Fruit fly (Drosophila melanogaster) whole organism, embryonic: ENCODE data around the gene hmw.
A peak's percentile ranks its signal among the peaks of the same experiment; 100 is the strongest.

ENCODE experiments used
- Adf1 ChIP-seq: fragments of 200-800 bp; sonication (Bioruptor generic); IDR thresholded peaks from 2 replicates; pipeline ENCODE4 v1.3.6; 2022; ENCODE audit warnings: missing biosample characterization, missing genetic modification characterization
- CG14441 ChIP-seq: fragments of 200-800 bp; sonication (Bioruptor generic); IDR thresholded peaks from 2 replicates; pipeline ENCODE4 v1.3.6; 2022; ENCODE audit warnings: missing biosample characterization, missing genetic modification characterization
- CG15514 ChIP-seq: fragments of 200-800 bp; sonication (Bioruptor generic); optimal IDR thresholded peaks from 3 replicates; lab custom pipeline; 2017; ENCODE audit warnings: missing biosample characterization, missing genetic modification characterization, mild to moderate bottlenecking, moderate library complexity, missing genetic modification reagents
- CG15601 ChIP-seq: fragments of 200-800 bp; sonication (Bioruptor generic); optimal IDR thresholded peaks from 3 replicates; lab custom pipeline; 2019; ENCODE audit warnings: missing biosample characterization, mild to moderate bottlenecking, missing genetic modification characterization, moderate library complexity
- CG1603 ChIP-seq: fragments of 200-800 bp; sonication (Bioruptor generic); optimal IDR thresholded peaks from 2 replicates; lab custom pipeline; 2019; ENCODE audit warnings: missing biosample characterization, mild to moderate bottlenecking, missing genetic modification characterization, moderate library complexity
- CG17328 ChIP-seq: fragments of 200-800 bp; sonication (Bioruptor generic); IDR thresholded peaks from 2 replicates; pipeline ENCODE4 v1.3.6; 2022; ENCODE audit warnings: missing biosample characterization, missing genetic modification characterization
- CG17361 ChIP-seq: fragments of 200-800 bp; sonication (Bioruptor generic); IDR thresholded peaks from 3 replicates; pipeline ENCODE4 v1.3.6; 2022; ENCODE audit warnings: missing biosample characterization, missing genetic modification characterization
- CG1792 ChIP-seq: fragments of 200-800 bp; sonication (Bioruptor generic); optimal IDR thresholded peaks from 2 replicates; lab custom pipeline; 2016; ENCODE audit warnings: missing biosample characterization, missing genetic modification characterization
- CG3065 ChIP-seq: fragments of 200-800 bp; sonication (Bioruptor generic); optimal IDR thresholded peaks from 2 replicates; lab custom pipeline; 2016; ENCODE audit warnings: missing biosample characterization, missing genetic modification characterization
- CG32772 ChIP-seq: fragments of 200-800 bp; sonication (Bioruptor generic); IDR thresholded peaks from 2 replicates; pipeline ENCODE4 v1.3.6; 2022; ENCODE audit warnings: missing biosample characterization, missing genetic modification characterization
- CG6689 ChIP-seq: fragments of 200-800 bp; sonication (Bioruptor generic); IDR thresholded peaks from 2 replicates; pipeline ENCODE4 v1.3.6; 2022; ENCODE audit warnings: missing biosample characterization, missing genetic modification characterization
- CG6791 ChIP-seq: fragments of 200-800 bp; sonication (Bioruptor generic); IDR thresholded peaks from 3 replicates; pipeline ENCODE4 v1.3.6; 2022; ENCODE audit warnings: missing biosample characterization, missing genetic modification characterization; ENCODE audit not compliant: partially characterized antibody
- CG7271 ChIP-seq: fragments of 200-800 bp; sonication (Bioruptor generic); optimal IDR thresholded peaks from 2 replicates; lab custom pipeline; 2018; ENCODE audit warnings: missing biosample characterization, mild to moderate bottlenecking, missing genetic modification characterization, moderate library complexity
- CG8944 ChIP-seq: fragments of 200-800 bp; sonication (Bioruptor generic); optimal IDR thresholded peaks from 3 replicates; lab custom pipeline; 2016; ENCODE audit warnings: missing biosample characterization, missing genetic modification characterization
- CHES-1-like ChIP-seq: fragments of 200-800 bp; sonication (Bioruptor generic); optimal IDR thresholded peaks from 2 replicates; lab custom pipeline; 2016; ENCODE audit warnings: missing biosample characterization, missing genetic modification characterization
- CkIIα-i1 ChIP-seq: fragments of 200-800 bp; sonication (Bioruptor generic); IDR thresholded peaks from 2 replicates; pipeline ENCODE4 v1.3.6; 2022; ENCODE audit warnings: missing biosample characterization, missing genetic modification characterization
- Dfd ChIP-seq, 2 experiments: fragments of >200 bp; optimal IDR thresholded peaks; 2 replicates each; lab custom pipeline; 2017; ENCODE audit warnings: missing biosample characterization in 2 of 2, missing genetic modification characterization in 2 of 2
- Dp ChIP-seq: fragments of 200-800 bp; sonication (Bioruptor generic); optimal IDR thresholded peaks from 2 replicates; lab custom pipeline; 2018; ENCODE audit warnings: missing biosample characterization, mild to moderate bottlenecking, missing genetic modification characterization, moderate library complexity
- Ets65A ChIP-seq: fragments of 200-800 bp; sonication (Bioruptor generic); peaks from one replicate; lab custom pipeline; 2016; ENCODE audit warnings: missing biosample characterization, missing genetic modification characterization
- Ets97D ChIP-seq: fragments of 200-800 bp; sonication (Bioruptor generic); optimal IDR thresholded peaks from 3 replicates; lab custom pipeline; 2016; ENCODE audit warnings: missing biosample characterization, missing genetic modification characterization
- NfI ChIP-seq: fragments of 200-800 bp; sonication (Bioruptor generic); optimal IDR thresholded peaks from 3 replicates; lab custom pipeline; 2018; ENCODE audit warnings: missing biosample characterization, mild to moderate bottlenecking, missing genetic modification characterization, moderate library complexity
- Opbp ChIP-seq: fragments of 200-800 bp; sonication (Bioruptor generic); IDR thresholded peaks from 3 replicates; pipeline ENCODE4 v1.3.6; 2022; ENCODE audit warnings: missing biosample characterization, missing genetic modification characterization; ENCODE audit not compliant: partially characterized antibody
- Ptx1 ChIP-seq: fragments of 200-800 bp; sonication (Bioruptor generic); IDR thresholded peaks from 2 replicates; pipeline ENCODE4 v1.3.6; 2022; ENCODE audit warnings: missing biosample characterization, missing genetic modification characterization
- Sry-β ChIP-seq: fragments of 200-800 bp; sonication (Bioruptor generic); optimal IDR thresholded peaks from 2 replicates; lab custom pipeline; 2018; ENCODE audit warnings: missing biosample characterization, mild to moderate bottlenecking, missing genetic modification characterization, moderate library complexity
- abd-A ChIP-seq: fragments of 200-800 bp; sonication (Bioruptor generic); optimal IDR thresholded peaks from 3 replicates; lab custom pipeline; 2019; ENCODE audit warnings: missing biosample characterization, mild to moderate bottlenecking, missing genetic modification characterization, moderate library complexity
- aop ChIP-seq: fragments of 200-800 bp; sonication (Bioruptor generic); IDR thresholded peaks from 2 replicates; pipeline ENCODE4 v1.3.6; 2022; ENCODE audit warnings: missing biosample characterization, missing genetic modification characterization
- ato ChIP-seq: fragments of 200-800 bp; sonication (Bioruptor generic); IDR thresholded peaks from 2 replicates; pipeline ENCODE4 v1.3.6; 2022; ENCODE audit warnings: missing biosample characterization, missing genetic modification characterization; ENCODE audit not compliant: partially characterized antibody
- gem ChIP-seq: fragments of 200-800 bp; sonication (Bioruptor generic); optimal IDR thresholded peaks from 2 replicates; lab custom pipeline; 2019; ENCODE audit warnings: missing biosample characterization, mild to moderate bottlenecking, missing genetic modification characterization, moderate library complexity
- grau ChIP-seq: fragments of 200-800 bp; optimal IDR thresholded peaks from 3 replicates; lab custom pipeline; 2019; ENCODE audit warnings: missing biosample characterization, mild to moderate bottlenecking, missing genetic modification characterization, moderate library complexity
- h ChIP-seq: fragments of >200 bp; optimal IDR thresholded peaks from 2 replicates; lab custom pipeline; 2017
- hkb ChIP-seq, 2 experiments: fragments of 200-800 bp in 1 of 2; fragments of >200 bp in 1 of 2; sonication (Bioruptor generic) in 1 of 2; IDR thresholded peaks in 1 of 2; optimal IDR thresholded peaks in 1 of 2; 2 replicates each; pipeline versions ENCODE4 v1.3.6 to Lab custom; 2017 to 2022; ENCODE audit warnings: missing biosample characterization in 1 of 2, missing genetic modification characterization in 1 of 2
- ind ChIP-seq: fragments of 200-800 bp; sonication (Bioruptor generic); optimal IDR thresholded peaks from 3 replicates; lab custom pipeline; 2016; ENCODE audit warnings: missing biosample characterization, missing genetic modification characterization
- lmd ChIP-seq: fragments of 200-800 bp; sonication (Bioruptor generic); IDR thresholded peaks from 2 replicates; pipeline ENCODE4 v1.3.6; 2022; ENCODE audit warnings: missing biosample characterization, missing genetic modification characterization
- mld ChIP-seq: fragments of 200-800 bp; sonication (Bioruptor generic); IDR thresholded peaks from 3 replicates; pipeline ENCODE4 v1.3.6; 2022; ENCODE audit warnings: missing biosample characterization, missing genetic modification characterization; ENCODE audit not compliant: partially characterized antibody
- nerfin-1 ChIP-seq: fragments of 200-800 bp; sonication (Bioruptor generic); optimal IDR thresholded peaks from 3 replicates; lab custom pipeline; 2019; ENCODE audit warnings: missing biosample characterization, mild to moderate bottlenecking, missing genetic modification characterization, moderate library complexity
- nmo ChIP-seq: fragments of 200-800 bp; sonication (Bioruptor generic); optimal IDR thresholded peaks from 2 replicates; lab custom pipeline; 2018; ENCODE audit warnings: missing biosample characterization, mild to moderate bottlenecking, missing genetic modification characterization, moderate library complexity
- pan ChIP-seq, 4 experiments: fragments of >200 bp in 3 of 4; fragments of 200-800 bp in 1 of 4; sonication (Bioruptor generic) in 1 of 4; optimal IDR thresholded peaks in 3 of 4; IDR thresholded peaks in 1 of 4; 2 replicates each; pipeline versions ENCODE4 v1.3.6 to Lab custom; 2017 to 2022; ENCODE audit warnings: missing biosample characterization in 2 of 4, missing genetic modification characterization in 2 of 4, mixed read lengths in 1 of 4
- pb ChIP-seq: fragments of 200-800 bp; sonication (Bioruptor generic); optimal IDR thresholded peaks from 3 replicates; lab custom pipeline; 2016; ENCODE audit warnings: missing biosample characterization, missing genetic modification characterization
- prd ChIP-seq, 3 experiments: fragments of >200 bp in 2 of 3; fragments of 200-800 bp in 1 of 3; sonication (Bioruptor generic) in 1 of 3; optimal IDR thresholded peaks in 2 of 3; IDR thresholded peaks in 1 of 3; 2 replicates in 2 of 3; 3 replicates in 1 of 3; pipeline versions ENCODE4 v1.3.6 to Lab custom; 2017 to 2022; ENCODE audit warnings: missing biosample characterization in 1 of 3, missing genetic modification characterization in 1 of 3
- ranshi ChIP-seq: fragments of 200-800 bp; sonication (Bioruptor generic); IDR thresholded peaks from 2 replicates; pipeline ENCODE4 v1.3.6; 2022; ENCODE audit warnings: missing biosample characterization, missing genetic modification characterization
- row ChIP-seq: fragments of 200-800 bp; sonication (Bioruptor generic); IDR thresholded peaks from 3 replicates; pipeline ENCODE4 v1.3.6; 2022; ENCODE audit warnings: missing biosample characterization, missing genetic modification characterization
- scrt ChIP-seq: fragments of 200-800 bp; sonication (Bioruptor generic); optimal IDR thresholded peaks from 2 replicates; lab custom pipeline; 2018; ENCODE audit warnings: missing biosample characterization, mild to moderate bottlenecking, missing genetic modification characterization, moderate library complexity
- ssp ChIP-seq: fragments of 200-800 bp; sonication (Bioruptor generic); IDR thresholded peaks from 2 replicates; pipeline ENCODE4 v1.3.6; 2022; ENCODE audit warnings: missing biosample characterization, missing genetic modification characterization
- tio ChIP-seq: fragments of 200-800 bp; sonication (Bioruptor generic); optimal IDR thresholded peaks from 2 replicates; lab custom pipeline; 2017; ENCODE audit warnings: missing biosample characterization, missing genetic modification characterization, inconsistent platforms
- zf30C ChIP-seq: fragments of 200-800 bp; sonication (Bioruptor generic); optimal IDR thresholded peaks from 3 replicates; lab custom pipeline; 2018; ENCODE audit warnings: missing biosample characterization, mild to moderate bottlenecking, missing genetic modification characterization

Gene hmw

DNA sequence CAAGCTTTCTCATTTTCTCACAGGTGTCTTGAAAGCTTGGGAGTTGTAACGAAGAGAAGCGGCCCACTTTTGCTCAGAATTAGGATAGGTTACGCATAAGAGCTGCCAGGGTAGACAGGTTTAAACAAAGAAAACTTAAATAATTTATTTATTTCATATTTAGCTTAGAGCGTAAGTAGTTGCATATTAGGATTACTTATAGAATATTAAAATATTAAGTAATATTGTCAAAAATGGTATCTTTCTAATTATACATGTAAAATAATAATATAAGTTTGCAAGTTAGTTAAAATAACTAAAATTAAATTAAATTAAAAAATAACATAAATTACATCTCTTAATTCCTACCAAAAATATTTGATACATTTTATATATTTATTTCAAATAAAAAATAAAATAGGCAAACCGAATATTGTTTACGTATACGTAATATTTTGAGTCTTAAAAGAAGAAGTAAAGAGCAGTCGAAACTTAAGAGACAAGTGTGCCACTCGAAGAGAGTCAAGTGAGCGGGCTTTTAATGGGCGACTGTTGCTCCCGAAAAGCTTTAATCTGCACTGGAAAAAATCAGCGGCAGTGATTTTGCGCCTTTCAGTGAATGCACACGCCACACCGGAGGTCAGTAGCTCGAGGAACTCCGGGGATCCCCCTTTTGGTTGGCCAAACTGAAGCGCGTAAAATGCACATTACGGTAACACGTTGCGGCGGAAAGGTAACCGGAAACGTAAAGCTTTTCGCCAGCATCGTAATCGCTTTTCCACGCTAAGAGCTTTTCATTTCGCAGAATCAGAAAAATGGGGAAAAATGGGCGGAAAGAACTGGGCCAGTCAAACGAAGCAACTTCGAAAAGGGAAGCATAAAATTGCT is 46.7 kb upstream of the hmw start (continued):
- peak; percentile 31 for TF ChIP-seq ind (GFP tag; lab: Kevin White, UChicago)
- TF ChIP-seq CG1792 (GFP tag; lab: Kevin White, UChicago) = peak; percentile 18
- no peak for TF ChIP-seq prd (optimal IDR thresholded peaks at IDR 0.05; lab: Kevin White, UChicago)
- 0 out of 3 replicates have a peak, but pooled peaks have one; percentile 39 for TF ChIP-seq prd (GFP tag; IDR thresholded peaks at IDR 0.05; lab: Robert Waterston, UW)
- peak; percentile 34 for TF ChIP-seq Ets97D (GFP tag; lab: Kevin White, UChicago)
- TF ChIP-seq CG1603 (tag; lab: Kevin White, UChicago) = peak; percentile 28
- 0 out of 2 replicates have a peak, but pooled peaks have one; percentile 10 for TF ChIP-seq ranshi (GFP tag; lab: Robert Waterston, UW)
- TF ChIP-seq hkb (optimal IDR thresholded peaks at IDR 0.05; lab: Kevin White, UChicago) = no peak
- peak; percentile 66 for TF ChIP-seq hkb (GFP tag; IDR thresholded peaks at IDR 0.05; lab: Robert Waterston, UW)
- no peak for TF ChIP-seq CG7271 (tag; lab: Kevin White, UChicago)
- TF ChIP-seq pb = peak; percentile 4
- peak; percentile 45; the same call in 1 of the 2 replicates for TF ChIP-seq CG17328 (GFP tag; lab: Robert Waterston, UW)
- TF ChIP-seq CG15514 (GFP tag; lab: Kevin White, UChicago) = peak; percentile 42
- peak; percentile 0 for TF ChIP-seq CHES-1-like (GFP tag; lab: Kevin White, UChicago)
- peak; percentile 46; the same call in 1 of the 2 replicates for TF ChIP-seq CG14441 (GFP tag; lab: Robert Waterston, UW)
- no peak for TF ChIP-seq CG3065 (GFP tag; lab: Kevin White, UChicago)
- TF ChIP-seq zf30C (GFP tag; lab: Kevin White, UChicago) = peak; percentile 63
- TF ChIP-seq Ptx1 (GFP tag; lab: Robert Waterston, UW) = peak; percentile 41

DNA sequence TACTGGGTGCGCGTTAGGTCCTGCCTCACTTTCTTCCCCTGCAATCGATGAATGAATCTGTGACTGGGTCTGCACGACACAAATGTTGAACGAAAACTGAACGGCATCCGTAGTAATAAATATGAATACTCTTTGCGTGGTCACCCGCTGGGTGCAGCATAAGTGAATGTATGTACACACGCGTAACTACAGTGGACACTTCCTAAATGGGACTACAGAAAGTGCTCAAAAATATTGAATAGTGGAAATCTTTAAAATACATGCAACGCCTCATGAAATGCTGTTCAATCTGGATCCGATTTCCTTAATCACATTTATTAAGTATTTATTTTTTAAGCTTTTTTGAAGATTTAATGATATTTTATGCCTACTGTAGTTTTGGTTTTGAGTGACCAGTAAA is 33.0 kb upstream of the hmw start, which contains the start of gene naz:
Gene naz (minus strand): TSS at position 101 of the 400 bp plus-strand sequence.
- TF ChIP-seq Opbp (no peak), CG15601 (tag; lab: Kevin White, UChicago) (no peak), NfI (GFP tag; lab: Kevin White, UChicago) (no peak), pan (optimal IDR thresholded peaks at IDR 0.05; lab: Kevin White, UChicago) (no peak), pan (GFP tag; optimal IDR thresholded peaks at IDR 0.05 in 1 of 2, IDR thresholded peaks at IDR 0.05 in 1 of 2) (peak in 1 of 2 experiments; percentile 16), gem (tag; lab: Kevin White, UChicago) (peak; percentile 7), tio (GFP tag; lab: Kevin White, UChicago) (peak; percentile 8), nerfin-1 (no peak), Dp (no peak), h (lab: Kevin White, UChicago) (no peak), row (GFP tag; lab: Robert Waterston, UW) (0 out of 3 replicates have a peak, but pooled peaks have one; percentile 19), ssp (GFP tag; lab: Robert Waterston, UW) (no peak), Adf1 (GFP tag; lab: Robert Waterston, UW) (no peak), grau (peak; percentile 60), aop (GFP tag; lab: Robert Waterston, UW) (no peak), CG14441 (GFP tag; lab: Robert Waterston, UW) (0 out of 2 replicates have a peak, but pooled peaks have one; percentile 5)

DNA sequence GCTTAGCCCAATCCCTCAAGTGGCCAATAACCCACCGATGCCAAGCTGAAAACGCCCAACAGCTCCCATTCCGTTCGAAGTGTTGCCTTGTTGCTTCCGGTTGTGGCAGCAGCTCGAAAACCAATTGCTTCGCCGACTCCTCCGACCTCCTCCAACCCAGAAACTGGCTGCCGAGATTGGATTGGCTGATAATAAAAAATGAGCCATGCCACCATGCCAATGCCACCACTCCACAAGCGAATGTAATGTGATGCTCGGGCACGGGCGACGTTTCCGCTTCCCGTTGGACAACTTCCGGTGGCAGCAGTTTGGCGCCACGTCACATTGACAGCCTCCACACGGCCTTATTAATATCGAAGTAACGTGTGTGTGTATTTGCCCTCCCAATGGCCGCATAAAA is 23.3 kb upstream of the hmw start:
- peak; percentile 86 for TF ChIP-seq Ets65A
- TF ChIP-seq CG32772 (GFP tag; lab: Robert Waterston, UW) = no peak
- TF ChIP-seq CkIIα-i1 = no peak
- TF ChIP-seq lmd (GFP tag; lab: Robert Waterston, UW) = no peak
- no peak for TF ChIP-seq ind (GFP tag; lab: Kevin White, UChicago)
- TF ChIP-seq nmo (GFP tag; lab: Kevin White, UChicago) = no peak
- TF ChIP-seq Sry-β = no peak
- peak; percentile 10 for TF ChIP-seq scrt
- TF ChIP-seq mld (GFP tag; lab: Robert Waterston, UW) = no peak
- TF ChIP-seq CG6791 (GFP tag; lab: Robert Waterston, UW) = no peak
- TF ChIP-seq CG17361 = no peak
- TF ChIP-seq abd-A (tag; lab: Kevin White, UChicago) = peak; percentile 54
- TF ChIP-seq CG6689 (GFP tag; lab: Robert Waterston, UW) = no peak
- TF ChIP-seq ato (GFP tag; lab: Robert Waterston, UW) = no peak
- peak; percentile 6 for TF ChIP-seq Ets97D (GFP tag; lab: Kevin White, UChicago)
- TF ChIP-seq Dfd (GFP tag; optimal IDR thresholded peaks at IDR 0.05; lab: Kevin White, UChicago) = no peak
- no peak for TF ChIP-seq CG8944 (GFP tag; lab: Kevin White, UChicago)
